Fruit fly (Drosophila melanogaster): ENCODE data around the gene Lar.

Lar gene

dm6 chr2L:19577187-19577765 is 9.1 kb upstream of the Lar start, which contains the start of the genes spi and msb1l:
TSS of gene spi (minus strand) at chr2L:19577315.
TSS of gene msb1l (plus strand) at chr2L:19577701.
- peak; percentile 42 for TF ChIP-seq pdm3 (GFP tag; optimal IDR thresholded peaks at IDR 0.05)
- TF ChIP-seq Hr38 (GFP tag; optimal IDR thresholded peaks at IDR 0.05) = no peak
- TF ChIP-seq vri (GFP tag; optimal IDR thresholded peaks at IDR 0.05) = no peak
- peak; percentile 57 for TF ChIP-seq CG3032 (tag; optimal IDR thresholded peaks at IDR 0.05)
- TF ChIP-seq eg (GFP tag; IDR thresholded peaks at IDR 0.05) = 0 out of 3 replicates have a peak, but pooled peaks have one; percentile 2
- TF ChIP-seq Eip78C (GFP tag) = peak; percentile 58
- TF ChIP-seq CG4318 (GFP tag; optimal IDR thresholded peaks at IDR 0.05) = no peak
- peak; percentile 48 for TF ChIP-seq cyc (GFP tag; optimal IDR thresholded peaks at IDR 0.05)
- TF ChIP-seq CG10669 (GFP tag; optimal IDR thresholded peaks at IDR 0.05) = no peak
- peak; percentile 12 for TF ChIP-seq achi (GFP tag; optimal IDR thresholded peaks at IDR 0.05)
- TF ChIP-seq CG6792 (GFP tag; optimal IDR thresholded peaks at IDR 0.05) = no peak
- no peak for TF ChIP-seq CG6276 (GFP tag; optimal IDR thresholded peaks at IDR 0.05)
- TF ChIP-seq svp (GFP tag) = no peak
- no peak for TF ChIP-seq Ets21C (GFP tag; optimal IDR thresholded peaks at IDR 0.05)
- peak; percentile 21 for TF ChIP-seq Sox15 (GFP tag; optimal IDR thresholded peaks at IDR 0.05)
- TF ChIP-seq Met (GFP tag; optimal IDR thresholded peaks at IDR 0.05) = peak; percentile 25
- TF ChIP-seq CG11294 (GFP tag; IDR thresholded peaks at IDR 0.05) = no peak
- TF ChIP-seq topi (GFP tag; optimal IDR thresholded peaks at IDR 0.05) = peak; percentile 12
- peak; percentile 5 for TF ChIP-seq CG11902 (GFP tag; optimal IDR thresholded peaks at IDR 0.05)
- peak; percentile 45 for TF ChIP-seq Smox (GFP tag; optimal IDR thresholded peaks at IDR 0.05)
- TF ChIP-seq CG10631 (GFP tag; optimal IDR thresholded peaks at IDR 0.05) = peak; percentile 66
- peak; percentile 16 for TF ChIP-seq CG8319 (GFP tag; optimal IDR thresholded peaks at IDR 0.05)
- peak; percentile 33 for TF ChIP-seq lz (GFP tag; optimal IDR thresholded peaks at IDR 0.05)
- no peak for TF ChIP-seq CG16779 (tag; optimal IDR thresholded peaks at IDR 0.05)
- peak; percentile 27 for TF ChIP-seq Hr4 (GFP tag; optimal IDR thresholded peaks at IDR 0.05)
- no peak for TF ChIP-seq Sox102F (GFP tag; optimal IDR thresholded peaks at IDR 0.05)
- peak; percentile 1 for TF ChIP-seq Sox14 (GFP tag; optimal IDR thresholded peaks at IDR 0.05)
- TF ChIP-seq acj6 (GFP tag; optimal IDR thresholded peaks at IDR 0.05) = peak; percentile 41
- TF ChIP-seq CG3919 (GFP tag; optimal IDR thresholded peaks at IDR 0.05) = peak; percentile 15
- TF ChIP-seq CG31627 (GFP tag; optimal IDR thresholded peaks at IDR 0.05) = peak; percentile 12
- no peak for TF ChIP-seq CG1621 (tag; optimal IDR thresholded peaks at IDR 0.05)
- peak; percentile 9 for TF ChIP-seq Hr39 (GFP tag; optimal IDR thresholded peaks at IDR 0.05)
- TF ChIP-seq Blimp-1 (GFP tag; optimal IDR thresholded peaks at IDR 0.05) = peak; percentile 14
- peak; percentile 55 for TF ChIP-seq esn (GFP tag; optimal IDR thresholded peaks at IDR 0.05)
- no peak for TF ChIP-seq Eip75B (GFP tag; optimal IDR thresholded peaks at IDR 0.05)
- TF ChIP-seq OdsH (GFP tag; optimal IDR thresholded peaks at IDR 0.05) = peak; percentile 50
- no peak for TF ChIP-seq CG15336 (GFP tag; IDR thresholded peaks at IDR 0.05)

dm6 chr2L:19579995-19580578 is 6.3 kb upstream of the Lar start, which contains the start of gene Pmvk:
TSS of gene Pmvk (minus strand) at chr2L:19580351.
- TF ChIP-seq CG6276 (GFP tag; optimal IDR thresholded peaks at IDR 0.05) (no peak), CG6854 (GFP tag; optimal IDR thresholded peaks at IDR 0.05) (peak; percentile 26), Sox102F (GFP tag; optimal IDR thresholded peaks at IDR 0.05) (no peak), fkh (GFP tag; optimal IDR thresholded peaks at IDR 0.05) (peak; percentile 88), Blimp-1 (GFP tag; optimal IDR thresholded peaks at IDR 0.05) (peak; percentile 98), fd59A (GFP tag; optimal IDR thresholded peaks at IDR 0.05) (no peak), CG15336 (GFP tag; IDR thresholded peaks at IDR 0.05) (0 out of 2 replicates have a peak, but pooled peaks have one; percentile 14), lz (GFP tag; optimal IDR thresholded peaks at IDR 0.05) (no peak), CG8632 (GFP tag; optimal IDR thresholded peaks at IDR 0.05) (no peak), CG9139 (GFP tag; optimal IDR thresholded peaks at IDR 0.05) (no peak), Hr4 (GFP tag; optimal IDR thresholded peaks at IDR 0.05) (no peak), Ets96B (tag; optimal IDR thresholded peaks at IDR 0.05) (no peak)
